Worm (Caenorhabditis elegans): ENCODE measurements around the gene him-3.

him-3 gene

ce11 chrIV:7023858-7024257 is 46.5 kb downstream of the him-3 start, which contains the start of gene adah-1:
Gene adah-1, plus strand, starts transcription at chrIV:7024211.
- no peak for TF ChIP-seq eor-1 (tag; optimal IDR thresholded peaks at IDR 0.05)
- peak; percentile 15 for TF ChIP-seq mml-1 (tag; optimal IDR thresholded peaks at IDR 0.05)

DNA sequence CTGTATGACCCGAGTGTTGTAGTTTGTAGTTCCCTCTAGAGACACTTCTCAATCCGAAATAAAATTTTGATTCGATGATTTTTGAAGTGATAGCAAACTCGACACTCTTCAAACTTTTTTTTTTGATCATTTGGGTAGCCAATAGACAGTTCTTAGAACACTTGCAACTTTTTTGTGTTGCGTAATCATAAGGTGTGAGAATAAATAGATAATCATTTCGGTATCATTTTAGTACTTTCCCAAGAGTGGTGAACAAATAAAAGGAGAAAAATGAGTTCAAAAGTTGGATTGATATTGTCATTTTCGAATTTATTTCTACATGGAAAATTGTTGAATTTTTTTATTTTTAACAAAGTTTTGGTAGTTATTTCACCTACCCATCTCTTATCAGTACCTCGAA is 47.5 kb downstream of the him-3 start:
- TF ChIP-seq aly-2 (tag; optimal IDR thresholded peaks at IDR 0.05): no peak
- no peak for TF ChIP-seq ama-1 (optimal IDR thresholded peaks at IDR 0.05)
- no peak for TF ChIP-seq ceh-82 (tag; optimal IDR thresholded peaks at IDR 0.05)
- TF ChIP-seq mml-1 (tag; optimal IDR thresholded peaks at IDR 0.05): no peak
- TF ChIP-seq nhr-28 (tag; optimal IDR thresholded peaks at IDR 0.05): no peak
- no peak for TF ChIP-seq nhr-67 (tag; optimal IDR thresholded peaks at IDR 0.05)
- peak; percentile 49 for TF ChIP-seq elt-2 (tag; optimal IDR thresholded peaks at IDR 0.05)
- peak; percentile 39 for TF ChIP-seq pqm-1 (tag; optimal IDR thresholded peaks at IDR 0.05)
- no peak for TF ChIP-seq nhr-77 (tag; optimal IDR thresholded peaks at IDR 0.05)
- no peak for TF ChIP-seq fos-1 (tag; optimal IDR thresholded peaks at IDR 0.05)

DNA sequence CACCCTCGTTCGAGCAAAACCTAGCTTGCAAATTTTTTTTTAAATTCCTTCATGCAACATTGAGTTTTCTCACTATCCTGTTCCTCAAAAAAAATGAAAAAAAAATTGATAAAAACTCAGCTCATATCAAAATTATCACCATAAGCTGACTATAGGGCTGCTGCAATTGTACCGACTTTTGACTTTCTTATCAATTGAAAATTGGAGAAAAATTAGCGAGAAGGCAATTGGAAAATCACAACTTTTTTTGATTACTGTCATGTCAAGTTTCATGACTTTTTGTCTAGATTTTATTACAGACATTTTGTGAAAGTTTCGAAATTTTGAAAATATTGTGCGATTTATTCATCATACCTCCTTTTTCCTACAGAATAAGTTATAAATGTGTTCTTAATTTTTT is 48.5 kb downstream of the him-3 start:
- TF ChIP-seq ceh-9 (tag; optimal IDR thresholded peaks at IDR 0.05) (no peak), nfya-1 (tag; optimal IDR thresholded peaks at IDR 0.05; ENCODE audit: insufficient read depth) (no peak), hmg-11 (tag; optimal IDR thresholded peaks at IDR 0.05) (no peak), pqm-1 (tag; optimal IDR thresholded peaks at IDR 0.05) (peak; percentile 67), unc-39 (tag; optimal IDR thresholded peaks at IDR 0.05) (no peak), nhr-43 (tag; optimal IDR thresholded peaks at IDR 0.05; ENCODE audit: poor library complexity, severe bottlenecking) (no peak), nhr-25 (tag; optimal IDR thresholded peaks at IDR 0.05) (no peak), elt-3 (tag; optimal IDR thresholded peaks at IDR 0.05) (no peak), lin-15B (tag; optimal IDR thresholded peaks at IDR 0.05) (no peak), mdl-1 (tag; optimal IDR thresholded peaks at IDR 0.05) (no peak), aly-2 (tag; optimal IDR thresholded peaks at IDR 0.05) (no peak), ceh-82 (tag; optimal IDR thresholded peaks at IDR 0.05) (no peak), ZK546.5 (tag; optimal IDR thresholded peaks at IDR 0.05) (no peak), ceh-16 (tag; optimal IDR thresholded peaks at IDR 0.05) (no peak), elt-2 (tag; optimal IDR thresholded peaks at IDR 0.05) (peak; percentile 90), snpc-4 (tag; optimal IDR thresholded peaks at IDR 0.05) (no peak), egl-5 (tag; optimal IDR thresholded peaks at IDR 0.05) (no peak), fos-1 (tag; optimal IDR thresholded peaks at IDR 0.05) (no peak), ama-1 (optimal IDR thresholded peaks at IDR 0.05) (no peak), jun-1 (tag; optimal IDR thresholded peaks at IDR 0.05) (no peak), pha-4 (tag; optimal IDR thresholded peaks at IDR 0.05) (peak; percentile 8), nhr-77 (tag; optimal IDR thresholded peaks at IDR 0.05) (no peak)

All from whole organism, L3 larva.